Worm (Caenorhabditis elegans): Measurements from ENCODE around the gene F08C6.18.

DNA sequence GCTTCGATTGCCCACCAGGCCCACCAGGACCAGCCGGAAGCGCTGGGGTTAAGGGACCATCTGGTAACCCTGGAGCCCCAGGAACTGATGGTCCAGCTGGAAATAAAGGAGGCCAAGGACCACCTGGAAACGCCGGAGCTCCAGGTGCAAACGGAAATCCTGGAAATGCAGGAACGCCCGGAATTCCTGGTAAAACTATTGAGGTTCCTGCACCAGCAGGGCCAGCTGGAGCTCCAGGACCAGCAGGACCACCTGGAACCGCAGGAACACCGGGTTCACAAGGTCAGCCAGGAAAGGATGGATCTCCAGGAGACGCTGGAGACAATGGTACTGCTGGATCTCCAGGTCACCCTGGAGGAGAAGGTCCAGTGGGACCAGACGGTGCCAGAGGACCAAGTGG, 25.7 kb downstream of the F08C6.18 start:
- TF ChIP-seq lsy-2 (tag; optimal IDR thresholded peaks at IDR 0.05) (no peak), mab-5 (tag; optimal IDR thresholded peaks at IDR 0.05) (no peak), elt-3 (tag; optimal IDR thresholded peaks at IDR 0.05) (no peak), nhr-76 (tag; optimal IDR thresholded peaks at IDR 0.05) (no peak), snpc-4 (tag; optimal IDR thresholded peaks at IDR 0.05) (no peak), nhr-28 (tag; optimal IDR thresholded peaks at IDR 0.05) (no peak)
